Worm (Caenorhabditis elegans) whole organism, young adult: Measurements from ENCODE around the gene oac-32.

Source experiments
- B0035.1 ChIP-seq: sonication (generic microtip); optimal IDR thresholded peaks from 2 replicates; lab custom pipeline; 2016; ENCODE audit warnings: missing genetic modification characterization, mild to moderate bottlenecking, missing compliant biosample characterization, missing genotype, missing genetic modification reagents
- C06A6.2 ChIP-seq: fragments of 200-800 bp; sonication (Bioruptor generic); conservative IDR thresholded peaks from 2 replicates; pipeline ENCODE4 v1.3.6; 2022; ENCODE audit warnings: missing genetic modification characterization, missing compliant biosample characterization
- F10E7.11 ChIP-seq: sonication (generic microtip); optimal IDR thresholded peaks from 2 replicates; lab custom pipeline; 2017; ENCODE audit warnings: mild to moderate bottlenecking, missing genetic modification characterization, moderate library complexity, missing compliant biosample characterization
- F23B12.7 ChIP-seq: sonication (generic microtip); optimal IDR thresholded peaks from 2 replicates; lab custom pipeline; 2017; ENCODE audit warnings: missing genetic modification characterization, mild to moderate bottlenecking, missing compliant biosample characterization, antibody characterized with exemption, moderate library complexity; ENCODE audit not compliant: insufficient read depth
- F33H1.4 ChIP-seq: fragments of 200-800 bp; sonication (Bioruptor generic); IDR thresholded peaks from 2 replicates; pipeline ENCODE4 v1.3.6; 2022; ENCODE audit warnings: missing genetic modification reagents, missing genetic modification characterization, missing compliant biosample characterization
- F37B4.10 ChIP-seq: fragments of 200-800 bp; sonication (Bioruptor generic); IDR thresholded peaks from 2 replicates; pipeline ENCODE4 v1.3.6; 2022; ENCODE audit warnings: missing genetic modification characterization, missing compliant biosample characterization
- K12H6.12 ChIP-seq: fragments of 200-800 bp; sonication (Bioruptor generic); optimal IDR thresholded peaks from 2 replicates; lab custom pipeline; 2018; ENCODE audit warnings: mild to moderate bottlenecking, missing genetic modification characterization, missing compliant biosample characterization
- ama-1 ChIP-seq, 3 experiments: fragments of 150-350 bp in 1 of 3; sonication (generic microtip) in 2 of 3; optimal IDR thresholded peaks; 2 replicates each; lab custom pipeline; 2014 to 2018; ENCODE audit warnings: missing biosample characterization in 2 of 3, missing genetic modification characterization in 2 of 3, missing genetic modification reagents in 2 of 3
- atf-7 ChIP-seq: sonication (generic microtip); optimal IDR thresholded peaks from 2 replicates; lab custom pipeline; 2017; ENCODE audit warnings: mild to moderate bottlenecking, missing genetic modification characterization, missing compliant biosample characterization
- attf-6 ChIP-seq: fragments of 200-800 bp; sonication (Bioruptor generic); IDR thresholded peaks from 2 replicates; pipeline ENCODE4 v1.3.6; 2022; ENCODE audit warnings: missing genetic modification reagents, missing genetic modification characterization, missing compliant biosample characterization
- cebp-1 ChIP-seq, 2 experiments: fragments of 200-800 bp in 1 of 2; sonication (Bioruptor generic) in 1 of 2; sonication (generic microtip) in 1 of 2; IDR thresholded peaks in 1 of 2; optimal IDR thresholded peaks in 1 of 2; 2 replicates each; pipeline versions ENCODE4 v1.3.6 to Lab custom; 2017 to 2022; ENCODE audit warnings: missing compliant biosample characterization in 2 of 2, missing genetic modification characterization in 2 of 2, mild to moderate bottlenecking in 1 of 2, missing genetic modification reagents in 1 of 2, moderate library complexity in 1 of 2
- cebp-2 ChIP-seq: fragments of 200-800 bp; sonication (Bioruptor generic); IDR thresholded peaks from 2 replicates; pipeline ENCODE4 v1.3.6; 2022; ENCODE audit warnings: missing genetic modification characterization, missing compliant biosample characterization
- efl-1 ChIP-seq: fragments of 150-350 bp; optimal IDR thresholded peaks from 2 replicates; lab custom pipeline; 2014; ENCODE audit warnings: missing biosample characterization, missing genetic modification reagents, missing genetic modification characterization
- egl-44 ChIP-seq: fragments of 200-800 bp; sonication (Bioruptor generic); IDR thresholded peaks from 2 replicates; pipeline ENCODE4 v1.3.6; 2022; ENCODE audit warnings: missing genetic modification reagents, missing genetic modification characterization, missing compliant biosample characterization
- fkh-3 ChIP-seq: sonication (generic microtip); optimal IDR thresholded peaks from 2 replicates; lab custom pipeline; 2016; ENCODE audit warnings: mild to moderate bottlenecking, missing genetic modification characterization, missing compliant biosample characterization
- him-1 ChIP-seq: sonication (generic microtip); optimal IDR thresholded peaks from 2 replicates; lab custom pipeline; 2016; ENCODE audit warnings: missing genotype, missing genetic modification reagents, missing genetic modification characterization, missing compliant biosample characterization
- hlh-26 ChIP-seq: fragments of 200-800 bp; sonication (Bioruptor generic); conservative IDR thresholded peaks from 2 replicates; pipeline ENCODE4 v1.3.6; 2022; ENCODE audit warnings: missing genetic modification reagents, missing genetic modification characterization, missing compliant biosample characterization
- hmg-1.2 ChIP-seq: fragments of 200-800 bp; sonication (Bioruptor generic); IDR thresholded peaks from 2 replicates; pipeline ENCODE4 v1.3.6; 2022; ENCODE audit warnings: missing genetic modification reagents, missing genetic modification characterization, missing compliant biosample characterization
- hrde-1 ChIP-seq: sonication (generic microtip); optimal IDR thresholded peaks from 2 replicates; lab custom pipeline; 2016; ENCODE audit warnings: missing genetic modification characterization, mild to moderate bottlenecking, missing compliant biosample characterization, moderate library complexity, missing genotype, missing genetic modification reagents, borderline replicate concordance
- hsf-1 ChIP-seq: fragments of 200-800 bp; sonication (Bioruptor generic); IDR thresholded peaks from 2 replicates; pipeline ENCODE4 v1.3.6; 2022; ENCODE audit warnings: missing genetic modification reagents, missing genetic modification characterization, missing compliant biosample characterization
- let-526 ChIP-seq: fragments of 200-800 bp; sonication (Bioruptor generic); IDR thresholded peaks from 2 replicates; pipeline ENCODE4 v1.3.6; 2022; ENCODE audit warnings: missing genetic modification reagents, missing genetic modification characterization, missing compliant biosample characterization
- let-607 ChIP-seq, 2 experiments: fragments of 200-800 bp in 1 of 2; sonication (Bioruptor generic) in 1 of 2; sonication (generic microtip) in 1 of 2; optimal IDR thresholded peaks; 2 replicates each; lab custom pipeline; 2016 to 2018; ENCODE audit warnings: mild to moderate bottlenecking in 2 of 2, missing compliant biosample characterization in 2 of 2, missing genetic modification characterization in 2 of 2, moderate library complexity in 2 of 2, missing genotype in 1 of 2
- lin-40 ChIP-seq: sonication (generic microtip); optimal IDR thresholded peaks from 2 replicates; lab custom pipeline; 2016; ENCODE audit warnings: missing genetic modification characterization, mild to moderate bottlenecking, missing compliant biosample characterization, missing genotype, missing genetic modification reagents
- madf-10 ChIP-seq: sonication (generic microtip); optimal IDR thresholded peaks from 2 replicates; lab custom pipeline; 2016; ENCODE audit warnings: mild to moderate bottlenecking, missing genetic modification characterization, missing compliant biosample characterization
- madf-6 ChIP-seq: fragments of 200-800 bp; sonication (Bioruptor generic); IDR thresholded peaks from 2 replicates; pipeline ENCODE4 v1.3.6; 2022; ENCODE audit warnings: missing genetic modification reagents, missing genetic modification characterization, missing compliant biosample characterization
- mes-4 ChIP-seq: sonication (generic microtip); optimal IDR thresholded peaks from 2 replicates; lab custom pipeline; 2016; ENCODE audit warnings: missing genotype, missing genetic modification characterization, missing compliant biosample characterization
- nfya-1 ChIP-seq: sonication (generic microtip); optimal IDR thresholded peaks from 2 replicates; lab custom pipeline; 2017; ENCODE audit warnings: antibody characterized with exemption, missing compliant biosample characterization, missing genetic modification characterization, borderline replicate concordance; ENCODE audit not compliant: insufficient read depth
- nfya-2 ChIP-seq: fragments of 200-800 bp; sonication (Bioruptor generic); IDR thresholded peaks from 2 replicates; pipeline ENCODE4 v1.3.6; 2022; ENCODE audit warnings: missing genetic modification reagents, missing genetic modification characterization, missing compliant biosample characterization
- nhr-179 ChIP-seq: sonication (generic microtip); optimal IDR thresholded peaks from 2 replicates; lab custom pipeline; 2016; ENCODE audit warnings: mild to moderate bottlenecking, missing genetic modification characterization, missing compliant biosample characterization
- nhr-90 ChIP-seq: sonication (generic microtip); optimal IDR thresholded peaks from 2 replicates; lab custom pipeline; 2016; ENCODE audit warnings: missing genotype, mild to moderate bottlenecking, missing genetic modification characterization, missing compliant biosample characterization
- rcor-1 ChIP-seq: fragments of 200-800 bp; sonication (Bioruptor generic); IDR thresholded peaks from 2 replicates; pipeline ENCODE4 v1.3.6; 2022; ENCODE audit warnings: missing genetic modification reagents, missing genetic modification characterization, missing compliant biosample characterization
- repo-1 ChIP-seq: sonication (generic microtip); optimal IDR thresholded peaks from 2 replicates; lab custom pipeline; 2017; ENCODE audit warnings: mild to moderate bottlenecking, missing genetic modification characterization, missing compliant biosample characterization
- snpc-3.4 ChIP-seq: sonication (generic microtip); optimal IDR thresholded peaks from 2 replicates; lab custom pipeline; 2017; ENCODE audit warnings: missing genetic modification characterization, mild to moderate bottlenecking, missing compliant biosample characterization, antibody characterized with exemption, moderate library complexity, missing genotype, missing genetic modification reagents
- somi-1 ChIP-seq: fragments of 200-800 bp; sonication (Bioruptor generic); optimal IDR thresholded peaks from 2 replicates; lab custom pipeline; 2018; ENCODE audit warnings: mild to moderate bottlenecking, missing genetic modification characterization, missing compliant biosample characterization
- tlf-1 ChIP-seq: fragments of 200-800 bp; sonication (Bioruptor generic); optimal IDR thresholded peaks from 2 replicates; lab custom pipeline; 2018; ENCODE audit warnings: mild to moderate bottlenecking, missing genetic modification characterization, missing compliant biosample characterization
- unc-130 ChIP-seq: sonication (generic microtip); optimal IDR thresholded peaks from 2 replicates; lab custom pipeline; 2016; ENCODE audit warnings: missing genetic modification reagents, missing genetic modification characterization, missing compliant biosample characterization
- ztf-22 ChIP-seq: fragments of 200-800 bp; sonication (Bioruptor generic); optimal IDR thresholded peaks from 2 replicates; lab custom pipeline; 2018; ENCODE audit warnings: mild to moderate bottlenecking, missing genetic modification characterization, moderate library complexity, missing compliant biosample characterization
- ztf-26 ChIP-seq: sonication (generic microtip); optimal IDR thresholded peaks from 2 replicates; lab custom pipeline; 2017; ENCODE audit warnings: missing genetic modification characterization, missing compliant biosample characterization

Gene oac-32

ce11 chrV:1522485-1522884 lies 23.1 kb downstream of the oac-32 start, which contains the start of gene str-243:
str-243 (plus strand) TSS chrV:1522785.
- TF ChIP-seq F33H1.4, result no peak
- no peak for TF ChIP-seq F23B12.7
- TF ChIP-seq nfya-1 (tag; lab: Kevin White, UChicago), result no peak
- no peak for TF ChIP-seq atf-7 (tag; lab: Kevin White, UChicago)

ce11 chrV:1521845-1522244 lies 23.7 kb downstream of the oac-32 start, which contains the start of gene str-240:
str-240 (minus strand) TSS chrV:1521945.
- TF ChIP-seq efl-1 (GFP tag; lab: Kevin White, UChicago) (no peak), cebp-2 (GFP tag; lab: Robert Waterston, UW) (no peak), hmg-1.2 (no peak), hrde-1 (no peak), somi-1 (GFP tag; lab: Kevin White, UChicago) (no peak), him-1 (tag; lab: Kevin White, UChicago) (no peak), ama-1 (optimal IDR thresholded peaks at IDR 0.05; lab: Kevin White, UChicago) (no peak), ama-1 (GFP tag; optimal IDR thresholded peaks at IDR 0.05; lab: Kevin White, UChicago) (no peak), ztf-26 (no peak), madf-6 (GFP tag; lab: Robert Waterston, UW) (no peak), hlh-26 (no peak), attf-6 (GFP tag; lab: Robert Waterston, UW) (no peak), F10E7.11 (tag; lab: Kevin White, UChicago) (no peak), repo-1 (tag; lab: Kevin White, UChicago) (no peak), F37B4.10 (no peak), hsf-1 (GFP tag; lab: Robert Waterston, UW) (no peak), unc-130 (GFP tag; lab: Kevin White, UChicago) (no peak), nhr-90 (tag; lab: Kevin White, UChicago) (no peak), ztf-22 (GFP tag; lab: Kevin White, UChicago) (no peak), F33H1.4 (no peak), mes-4 (tag; lab: Kevin White, UChicago) (no peak)

ce11 chrV:1511537-1511936 lies 34.0 kb downstream of the oac-32 start, which contains the start of gene nhr-260:
nhr-260 (minus strand) TSS chrV:1511637.
- TF ChIP-seq nfya-2 (GFP tag; lab: Robert Waterston, UW), result no peak
- no peak for TF ChIP-seq B0035.1 (tag; lab: Kevin White, UChicago)
- TF ChIP-seq cebp-2 (GFP tag; lab: Robert Waterston, UW), result no peak
- TF ChIP-seq let-526, result no peak
- TF ChIP-seq him-1 (tag; lab: Kevin White, UChicago), result no peak
- TF ChIP-seq nhr-179 (tag; lab: Kevin White, UChicago), result no peak
- no peak for TF ChIP-seq mes-4 (tag; lab: Kevin White, UChicago)
- TF ChIP-seq egl-44 (GFP tag; lab: Robert Waterston, UW), result no peak
- no peak for TF ChIP-seq madf-10

- TF ChIP-seq C06A6.2 (GFP tag; lab: Robert Waterston, UW) (no peak), let-607 (tag; optimal IDR thresholded peaks at IDR 0.05; lab: Kevin White, UChicago) (no peak), fkh-3 (no peak), tlf-1 (GFP tag; lab: Kevin White, UChicago) (no peak), attf-6 (GFP tag; lab: Robert Waterston, UW) (no peak), K12H6.12 (tag; lab: Kevin White, UChicago) (no peak), cebp-1 (GFP tag; IDR thresholded peaks at IDR 0.05; lab: Robert Waterston, UW) (no peak), cebp-1 (tag; optimal IDR thresholded peaks at IDR 0.05; lab: Kevin White, UChicago) (no peak), lin-40 (tag; lab: Kevin White, UChicago) (no peak), snpc-3.4 (tag; lab: Kevin White, UChicago) (no peak), rcor-1 (GFP tag; lab: Robert Waterston, UW) (no peak)
- TF ChIP-seq, all 124 proteins: peak for 0
These were observed 39.6 kb downstream of the oac-32 start, which contains the start of gene sru-28 for ce11 chrV:1505995-1506394. sru-28 (plus strand) TSS chrV:1506295.
